Worm (Caenorhabditis elegans): Measurements from ENCODE around the gene gln-1.

gln-1 gene

ce11 chrX:6040435-6041093 is 17.5 kb upstream of the gln-1 start (continued):
- no peak for TF ChIP-seq hlh-30 (tag; optimal IDR thresholded peaks at IDR 0.05; ENCODE audit: insufficient read depth)
- TF ChIP-seq pqm-1 (tag; optimal IDR thresholded peaks at IDR 0.05) = no peak
- no peak for TF ChIP-seq ztf-11 (tag; optimal IDR thresholded peaks at IDR 0.05)
- no peak for TF ChIP-seq tra-1 (GFP tag; IDR thresholded peaks at IDR 0.05)
- peak in 1 of 2 experiments; percentile 74 for TF ChIP-seq unc-62 (GFP tag; optimal IDR thresholded peaks at IDR 0.05 in 1 of 2)
- TF ChIP-seq unc-62 (tag; optimal IDR thresholded peaks at IDR 0.05) = no peak
- peak; percentile 2 for TF ChIP-seq mxl-3 (GFP tag; optimal IDR thresholded peaks at IDR 0.05)
- TF ChIP-seq aha-1 (tag) = peak; percentile 73
- no peak for TF ChIP-seq Y105C5A.15 (GFP tag; IDR thresholded peaks at IDR 0.05)
- no peak for TF ChIP-seq sdz-12 (GFP tag; optimal IDR thresholded peaks at IDR 0.05)
- no peak for TF ChIP-seq Y75B8A.6 (GFP tag; IDR thresholded peaks at IDR 0.05)
- TF ChIP-seq daf-16 (GFP tag; optimal IDR thresholded peaks at IDR 0.05) = peak in 1 of 2 experiments; percentile 22
- no peak for TF ChIP-seq daf-16 (tag; optimal IDR thresholded peaks at IDR 0.05)
- no peak for TF ChIP-seq nhr-25 (tag; optimal IDR thresholded peaks at IDR 0.05; ENCODE audit: borderline replicate concordance, insufficient read depth)
- peak; percentile 78 for TF ChIP-seq set-16 (GFP tag; IDR thresholded peaks at IDR 0.05)
- no peak for TF ChIP-seq nhr-41 (GFP tag; IDR thresholded peaks at IDR 0.05)

ce11 chrX:6041094-6041441 is 17.0 kb upstream of the gln-1 start:
- TF ChIP-seq snpc-1.2 (GFP tag; IDR thresholded peaks at IDR 0.05) = no peak
- no peak for TF ChIP-seq zfp-2 (tag; optimal IDR thresholded peaks at IDR 0.05)
- TF ChIP-seq fos-1 (tag; optimal IDR thresholded peaks at IDR 0.05) = no peak
- TF ChIP-seq dve-1 (tag; optimal IDR thresholded peaks at IDR 0.05; ENCODE audit: insufficient read depth) = peak; percentile 27
- TF ChIP-seq hlh-30 (tag; optimal IDR thresholded peaks at IDR 0.05; ENCODE audit: insufficient read depth) = peak; percentile 26
- TF ChIP-seq daf-16 (GFP tag; optimal IDR thresholded peaks at IDR 0.05) = no peak
- TF ChIP-seq daf-16 (tag; optimal IDR thresholded peaks at IDR 0.05) = peak; percentile 0
- TF ChIP-seq nhr-237 (tag; optimal IDR thresholded peaks at IDR 0.05) = no peak
- 0 out of 2 replicates have a peak, but pooled peaks have one; percentile 10 for TF ChIP-seq dmd-6 (GFP tag; IDR thresholded peaks at IDR 0.05)
- no peak for TF ChIP-seq nhr-42 (GFP tag; IDR thresholded peaks at IDR 0.05)
- peak; percentile 58 for TF ChIP-seq php-3 (GFP tag; IDR thresholded peaks at IDR 0.05)
- TF ChIP-seq nhr-28 (tag; optimal IDR thresholded peaks at IDR 0.05) = peak; percentile 37
- peak; percentile 64 for TF ChIP-seq hlh-11 (tag; optimal IDR thresholded peaks at IDR 0.05)

- TF ChIP-seq Y48G9A.11 (GFP tag; IDR thresholded peaks at IDR 0.05) = no peak
- TF ChIP-seq nhr-25 (tag; optimal IDR thresholded peaks at IDR 0.05; ENCODE audit: borderline replicate concordance, insufficient read depth) = peak; percentile 84
- TF ChIP-seq nhr-77 (tag; optimal IDR thresholded peaks at IDR 0.05) = peak; percentile 74
- TF ChIP-seq F37D6.2 (tag; optimal IDR thresholded peaks at IDR 0.05) = no peak
- TF ChIP-seq lin-38 (GFP tag; IDR thresholded peaks at IDR 0.05) = no peak
- TF ChIP-seq mdl-1 (tag; optimal IDR thresholded peaks at IDR 0.05) = peak in 1 of 2 experiments; percentile 84
- no peak for TF ChIP-seq ZK337.2 (GFP tag; IDR thresholded peaks at IDR 0.05)
- TF ChIP-seq T20F7.1 (GFP tag; optimal IDR thresholded peaks at IDR 0.05) = no peak
- TF ChIP-seq nhr-6 (tag; optimal IDR thresholded peaks at IDR 0.05) = peak; percentile 62
- TF ChIP-seq snpc-4 (tag; optimal IDR thresholded peaks at IDR 0.05) = no peak
- TF ChIP-seq hlh-30 (tag; optimal IDR thresholded peaks at IDR 0.05; ENCODE audit: insufficient read depth) = peak; percentile 66
- peak; percentile 85 for TF ChIP-seq dve-1 (tag; optimal IDR thresholded peaks at IDR 0.05; ENCODE audit: insufficient read depth)
- TF ChIP-seq pha-4 (GFP tag; IDR thresholded peaks at IDR 0.05) = peak; percentile 28; the same call in 1 of the 2 replicates
- TF ChIP-seq pha-4 (tag; optimal IDR thresholded peaks at IDR 0.05) = peak; percentile 21
- TF ChIP-seq pqm-1 (tag; optimal IDR thresholded peaks at IDR 0.05) = peak; percentile 89
- TF ChIP-seq dmd-6 (GFP tag; IDR thresholded peaks at IDR 0.05) = peak; percentile 77; the same call in 1 of the 2 replicates
- TF ChIP-seq mes-2 (tag; optimal IDR thresholded peaks at IDR 0.05; ENCODE audit: poor library complexity, severe bottlenecking) = peak; percentile 58
- no peak for TF ChIP-seq zag-1 (tag; optimal IDR thresholded peaks at IDR 0.05)
- TF ChIP-seq duxl-1 (tag; optimal IDR thresholded peaks at IDR 0.05; ENCODE audit: poor library complexity) = no peak
- peak; percentile 74 for TF ChIP-seq nhr-48 (tag; optimal IDR thresholded peaks at IDR 0.05)
- peak in 1 of 2 experiments; percentile 44 for TF ChIP-seq lsy-2 (tag; optimal IDR thresholded peaks at IDR 0.05)
- peak; percentile 3 for TF ChIP-seq dpl-1 (GFP tag; optimal IDR thresholded peaks at IDR 0.05)
- no peak for TF ChIP-seq ceh-32 (tag; optimal IDR thresholded peaks at IDR 0.05; ENCODE audit: poor library complexity)
- no peak for TF ChIP-seq nhr-76 (tag; optimal IDR thresholded peaks at IDR 0.05)
- TF ChIP-seq nhr-11 (tag; optimal IDR thresholded peaks at IDR 0.05) = peak; percentile 72
- TF ChIP-seq hif-1 (tag; optimal IDR thresholded peaks at IDR 0.05) = peak in 1 of 2 experiments; percentile 44
Observed at ce11 chrX:6041995-6042481, 16.0 kb upstream of the gln-1 start.
